Worm (Caenorhabditis elegans): ENCODE results near the gene best-4.

- no peak for TF ChIP-seq tab-1 (GFP tag; IDR thresholded peaks at IDR 0.05)
- no peak for TF ChIP-seq T22C8.4 (GFP tag; IDR thresholded peaks at IDR 0.05)
- TF ChIP-seq klf-2 (GFP tag; conservative IDR thresholded peaks at IDR 0.05) = no peak
- no peak for TF ChIP-seq med-1 (GFP tag; optimal IDR thresholded peaks at IDR 0.05; ENCODE audit: insufficient read depth)
- TF ChIP-seq ztf-29 (GFP tag; IDR thresholded peaks at IDR 0.05) = no peak
- TF ChIP-seq cog-1 (tag; optimal IDR thresholded peaks at IDR 0.05) = no peak
- TF ChIP-seq ref-1 (GFP tag; conservative IDR thresholded peaks at IDR 0.05) = no peak
- no peak for TF ChIP-seq ztf-23 (GFP tag; IDR thresholded peaks at IDR 0.05)
These were observed 39.7 kb upstream of the best-4 start, which contains the start of gene sptl-1 for ce11 chrII:51352-51751.

All from whole organism, midembryonic.